Worm (Caenorhabditis elegans) whole organism, L4/young adult: Measurements from ENCODE around the gene F38H4.5.

ENCODE experiments used
- W03F9.2 ChIP-seq: fragments of 150-350 bp; optimal IDR thresholded peaks from 2 replicates; lab custom pipeline; 2014; ENCODE audit warnings: missing biosample characterization, missing genetic modification characterization
- him-1 ChIP-seq: sonication (generic microtip); optimal IDR thresholded peaks from 2 replicates; lab custom pipeline; 2016; ENCODE audit warnings: missing genotype, missing genetic modification reagents, missing genetic modification characterization, missing compliant biosample characterization

ce11 chrIV:11858142-11858541 lies 6.2 kb downstream of the F38H4.5 start, which contains the start of gene let-92:
- TF ChIP-seq W03F9.2 (tag; lab: Kevin White, UChicago) (no peak), him-1 (tag; lab: Kevin White, UChicago) (no peak)
